Worm (Caenorhabditis elegans): ENCODE measurements around the gene ZK370.4.
A peak's percentile ranks its signal among the peaks of the same experiment; 100 is the strongest.

DNA sequence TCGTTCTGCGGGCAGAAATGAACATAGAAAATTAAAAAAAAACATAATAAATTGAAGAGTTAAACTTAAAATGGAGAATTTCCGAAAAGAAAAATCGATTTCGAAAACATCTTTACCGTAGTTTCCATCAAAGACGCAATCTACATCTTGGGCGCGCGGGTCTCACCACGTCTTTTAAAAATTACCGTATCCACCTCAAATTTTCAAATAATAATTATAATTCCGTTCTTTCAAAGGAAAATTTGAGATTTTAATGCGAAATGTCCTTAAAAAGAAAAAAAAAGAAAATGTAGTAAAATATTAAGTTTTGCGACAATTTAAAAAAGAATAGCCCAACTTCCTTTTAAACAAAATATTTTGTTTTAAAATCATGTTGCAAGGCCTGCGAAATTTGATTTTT, 31.9 kb upstream of the ZK370.4 start:
- TF ChIP-seq nhr-47 (tag; optimal IDR thresholded peaks at IDR 0.05) (no peak), nhr-11 (tag; optimal IDR thresholded peaks at IDR 0.05) (no peak), lir-3 (tag; optimal IDR thresholded peaks at IDR 0.05; ENCODE audit: poor library complexity) (no peak), lin-39 (tag; optimal IDR thresholded peaks at IDR 0.05) (no peak), efl-1 (optimal IDR thresholded peaks at IDR 0.05) (no peak), efl-1 (GFP tag; optimal IDR thresholded peaks at IDR 0.05 in 1 of 2) (peak in 1 of 2 experiments; percentile 79), jun-1 (tag; optimal IDR thresholded peaks at IDR 0.05) (no peak), elt-3 (tag; optimal IDR thresholded peaks at IDR 0.05) (no peak), alr-1 (tag; optimal IDR thresholded peaks at IDR 0.05; ENCODE audit: borderline replicate concordance) (no peak), irx-1 (tag; optimal IDR thresholded peaks at IDR 0.05) (no peak), egl-27 (tag; optimal IDR thresholded peaks at IDR 0.05) (no peak), nhr-28 (tag; optimal IDR thresholded peaks at IDR 0.05) (no peak), dpl-1 (GFP tag; optimal IDR thresholded peaks at IDR 0.05) (no peak), lin-14 (GFP tag; optimal IDR thresholded peaks at IDR 0.05) (no peak)

All from whole organism, L1 larva.